Worm (Caenorhabditis elegans): ENCODE results near the gene Y39A1A.3.

Gene Y39A1A.3

DNA sequence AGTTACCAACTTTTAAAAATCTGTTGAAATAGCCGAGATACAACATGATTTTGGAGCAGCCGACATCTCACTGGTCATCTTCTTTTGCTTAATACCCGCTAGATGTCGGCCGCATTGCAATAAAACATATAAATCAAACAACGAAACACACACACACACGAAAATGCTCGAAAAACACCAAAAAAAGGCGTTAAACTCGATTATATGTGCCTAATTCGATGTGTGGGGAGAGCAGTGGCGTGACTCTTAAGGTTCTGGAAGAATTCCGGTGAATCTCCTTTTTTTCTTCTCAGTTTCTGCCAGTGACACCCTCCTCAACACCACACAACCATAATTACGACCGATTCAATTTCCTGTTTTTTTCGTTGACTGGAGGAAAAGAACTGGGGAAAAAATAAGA, 16.1 kb downstream of the Y39A1A.3 start:
- no peak for TF ChIP-seq nhr-67 (tag; optimal IDR thresholded peaks at IDR 0.05)
- TF ChIP-seq snpc-4 (tag; optimal IDR thresholded peaks at IDR 0.05), result peak; percentile 24
- no peak for TF ChIP-seq elt-3 (tag; optimal IDR thresholded peaks at IDR 0.05)
- TF ChIP-seq unc-39 (tag; optimal IDR thresholded peaks at IDR 0.05), result no peak

DNA sequence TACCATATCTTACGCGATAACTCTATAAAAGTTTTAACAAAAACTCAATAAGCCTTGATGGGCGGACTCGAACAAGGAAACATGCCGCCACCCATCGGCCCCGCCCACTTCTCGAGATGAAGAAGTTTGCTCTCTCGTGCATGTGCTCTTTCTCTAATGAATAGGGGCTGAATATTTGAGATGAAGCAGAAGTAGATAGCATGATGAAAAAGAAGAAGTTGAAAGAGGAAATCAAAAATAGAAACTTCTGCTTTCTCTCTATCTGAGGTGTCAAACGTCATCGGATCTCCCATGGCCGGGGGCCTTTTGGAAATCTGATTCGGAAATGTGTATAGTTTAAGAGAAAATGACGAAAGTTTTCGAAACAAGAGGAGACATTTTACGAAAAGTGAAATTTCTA, 17.4 kb downstream of the Y39A1A.3 start:
- TF ChIP-seq mml-1 (tag; optimal IDR thresholded peaks at IDR 0.05) (no peak), jun-1 (tag; optimal IDR thresholded peaks at IDR 0.05) (no peak), tbx-2 (tag; optimal IDR thresholded peaks at IDR 0.05) (no peak), elt-1 (tag; optimal IDR thresholded peaks at IDR 0.05) (no peak), aly-2 (tag; optimal IDR thresholded peaks at IDR 0.05) (no peak), ceh-82 (tag; optimal IDR thresholded peaks at IDR 0.05) (no peak), elt-3 (tag; optimal IDR thresholded peaks at IDR 0.05) (no peak), ceh-16 (tag; optimal IDR thresholded peaks at IDR 0.05) (no peak), ZK546.5 (tag; optimal IDR thresholded peaks at IDR 0.05) (no peak), fkh-2 (tag; optimal IDR thresholded peaks at IDR 0.05) (no peak), ceh-9 (tag; optimal IDR thresholded peaks at IDR 0.05) (no peak), fos-1 (tag; optimal IDR thresholded peaks at IDR 0.05) (no peak), unc-62 (GFP tag; optimal IDR thresholded peaks at IDR 0.05) (no peak), mdl-1 (tag; optimal IDR thresholded peaks at IDR 0.05) (no peak), pha-4 (tag; optimal IDR thresholded peaks at IDR 0.05) (no peak)

DNA sequence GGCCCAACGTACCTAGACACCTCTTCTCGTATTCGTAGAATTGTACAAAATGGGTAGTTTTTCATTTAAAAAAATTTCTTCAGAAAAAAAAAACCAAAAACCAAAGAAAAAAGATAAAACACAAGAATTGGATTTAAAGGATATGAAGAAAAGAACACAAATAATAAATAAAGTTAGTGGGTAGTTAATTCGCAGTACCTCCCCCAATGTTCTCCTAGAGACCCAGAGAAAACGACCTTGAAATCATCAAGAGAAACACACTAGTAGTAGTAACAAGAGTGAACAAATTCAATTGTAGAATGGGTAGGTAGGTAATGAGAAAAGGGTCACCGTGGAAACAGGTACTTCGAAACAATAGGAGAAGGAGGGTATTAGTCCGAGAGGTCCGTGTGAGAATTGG, 18.5 kb downstream of the Y39A1A.3 start:
- peak; percentile 49 for TF ChIP-seq nhr-25 (tag; optimal IDR thresholded peaks at IDR 0.05)
- TF ChIP-seq ceh-82 (tag; optimal IDR thresholded peaks at IDR 0.05), result no peak

DNA sequence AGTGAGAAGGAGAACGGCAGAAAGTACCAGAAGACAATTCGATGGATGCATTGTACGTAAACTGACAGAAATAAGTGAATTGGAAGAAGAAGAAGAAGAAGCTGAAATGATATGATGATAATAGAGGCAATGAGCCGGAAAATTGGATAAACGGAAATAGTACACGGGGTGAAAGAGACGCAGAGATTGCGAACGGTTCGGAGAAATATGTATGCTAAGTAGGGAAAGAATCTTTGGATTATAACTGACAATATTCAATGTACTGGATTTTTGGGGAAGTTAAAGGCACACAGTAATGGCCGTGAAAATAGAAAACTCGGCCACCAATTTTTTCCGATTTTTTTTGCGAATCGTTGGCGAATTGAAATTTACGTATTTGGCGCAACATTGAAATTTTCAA, 21.0 kb downstream of the Y39A1A.3 start, which contains the start of gene Y45F3A.4:
Y45F3A.4 (minus strand) TSS at position 101 of the 400 bp plus-strand sequence.
- TF ChIP-seq elt-2 (tag; optimal IDR thresholded peaks at IDR 0.05) (no peak), ztf-11 (tag; optimal IDR thresholded peaks at IDR 0.05) (no peak), nhr-28 (tag; optimal IDR thresholded peaks at IDR 0.05) (no peak), ama-1 (optimal IDR thresholded peaks at IDR 0.05) (no peak), mdl-1 (tag; optimal IDR thresholded peaks at IDR 0.05) (no peak), nhr-25 (tag; optimal IDR thresholded peaks at IDR 0.05) (no peak), ceh-82 (tag; optimal IDR thresholded peaks at IDR 0.05) (no peak), nhr-12 (tag; optimal IDR thresholded peaks at IDR 0.05) (no peak), ceh-28 (tag; optimal IDR thresholded peaks at IDR 0.05) (no peak), nhr-77 (tag; optimal IDR thresholded peaks at IDR 0.05) (no peak), ztf-4 (tag; optimal IDR thresholded peaks at IDR 0.05) (no peak), unc-39 (tag; optimal IDR thresholded peaks at IDR 0.05) (no peak), tbx-2 (tag; optimal IDR thresholded peaks at IDR 0.05) (no peak), ceh-9 (tag; optimal IDR thresholded peaks at IDR 0.05) (no peak), lin-39 (tag; optimal IDR thresholded peaks at IDR 0.05) (no peak), nhr-23 (tag; optimal IDR thresholded peaks at IDR 0.05) (no peak), eor-1 (tag; optimal IDR thresholded peaks at IDR 0.05) (no peak), elt-3 (tag; optimal IDR thresholded peaks at IDR 0.05) (no peak), fkh-10 (GFP tag; optimal IDR thresholded peaks at IDR 0.05) (no peak), daf-12 (tag; optimal IDR thresholded peaks at IDR 0.05) (no peak)

DNA sequence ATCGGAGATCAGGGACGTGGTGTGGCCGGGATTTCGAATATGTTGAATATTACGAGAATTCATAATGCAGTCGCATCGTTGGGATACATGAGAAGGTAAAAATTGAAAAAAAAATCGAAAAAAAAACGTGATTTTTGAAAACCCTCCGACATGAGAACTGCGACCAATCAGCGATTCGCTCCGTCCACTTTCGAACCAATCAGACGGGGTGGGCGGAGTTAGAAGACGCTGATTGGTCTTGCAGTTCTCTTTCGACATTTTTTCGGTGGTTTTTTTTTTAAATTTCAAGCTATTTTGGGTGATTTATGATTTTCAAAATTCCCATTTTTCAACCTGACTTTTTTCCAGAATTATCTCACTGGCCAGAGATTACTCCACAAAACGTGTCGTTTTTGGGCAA, 27.0 kb downstream of the Y39A1A.3 start:
- no peak for TF ChIP-seq mdl-1 (tag; optimal IDR thresholded peaks at IDR 0.05)
- TF ChIP-seq nfya-1 (tag; optimal IDR thresholded peaks at IDR 0.05; ENCODE audit: insufficient read depth), result peak; percentile 71

DNA sequence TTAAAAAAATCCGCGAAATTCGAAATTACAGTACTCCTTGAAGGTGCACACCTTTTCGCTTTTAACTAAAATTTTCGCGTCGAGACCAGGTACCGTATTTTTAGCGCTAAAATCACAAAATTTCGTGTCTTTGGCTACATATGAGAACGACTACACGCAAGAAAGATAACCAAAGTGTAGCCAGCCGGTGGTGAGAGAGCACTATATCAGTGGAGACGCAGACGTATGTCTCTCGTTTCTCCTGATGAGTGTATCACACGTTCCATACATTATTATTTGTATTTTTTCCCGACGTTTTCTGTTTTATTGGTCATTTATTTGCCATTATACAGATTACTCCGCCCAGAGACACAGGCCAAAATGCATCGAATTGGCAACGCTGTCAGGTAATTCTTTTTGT, 30.4 kb downstream of the Y39A1A.3 start, which contains the start of gene acdh-11:
acdh-11 (plus strand) TSS at position 333 of the 400 bp plus-strand sequence.
- TF ChIP-seq nhr-237 (tag; optimal IDR thresholded peaks at IDR 0.05), result no peak
- peak; percentile 30 for TF ChIP-seq nfya-1 (tag; optimal IDR thresholded peaks at IDR 0.05; ENCODE audit: insufficient read depth)
- peak; percentile 22 for TF ChIP-seq nhr-43 (tag; optimal IDR thresholded peaks at IDR 0.05; ENCODE audit: poor library complexity, severe bottlenecking)
- TF ChIP-seq hmg-11 (tag; optimal IDR thresholded peaks at IDR 0.05), result peak; percentile 8
- peak; percentile 24 for TF ChIP-seq pqm-1 (tag; optimal IDR thresholded peaks at IDR 0.05)
- TF ChIP-seq skn-1 (tag; optimal IDR thresholded peaks at IDR 0.05), result no peak
- no peak for TF ChIP-seq nhr-76 (tag; optimal IDR thresholded peaks at IDR 0.05)
- TF ChIP-seq elt-2 (tag; optimal IDR thresholded peaks at IDR 0.05), result peak; percentile 65
- TF ChIP-seq egl-5 (tag; optimal IDR thresholded peaks at IDR 0.05), result no peak
